Fruit fly (Drosophila melanogaster) whole organism, embryonic: Measurements from ENCODE around the gene CG4658.

Experiments used
- Atf-2 ChIP-seq: fragments of 200-800 bp; sonication (Bioruptor generic); optimal IDR thresholded peaks from 2 replicates; lab custom pipeline; 2016; ENCODE audit warnings: missing biosample characterization, missing genetic modification characterization
- Atf6 ChIP-seq: fragments of 200-800 bp; sonication (Bioruptor generic); IDR thresholded peaks from 2 replicates; pipeline ENCODE4 v1.3.6; 2022; ENCODE audit warnings: missing biosample characterization, missing genetic modification characterization
- CG10366 ChIP-seq: fragments of 200-800 bp; sonication (Bioruptor generic); IDR thresholded peaks from 2 replicates; pipeline ENCODE4 v1.3.6; 2022; ENCODE audit warnings: missing biosample characterization, missing genetic modification characterization
- CG13624 ChIP-seq: fragments of 200-800 bp; sonication (Bioruptor generic); optimal IDR thresholded peaks from 2 replicates; lab custom pipeline; 2016; ENCODE audit warnings: missing biosample characterization, missing genetic modification characterization
- CG14667 ChIP-seq: fragments of 200-800 bp; sonication (Bioruptor generic); IDR thresholded peaks from 2 replicates; pipeline ENCODE4 v1.3.6; 2022; ENCODE audit warnings: missing biosample characterization, missing genetic modification characterization
- CG14710 ChIP-seq: fragments of 200-800 bp; sonication (Bioruptor generic); optimal IDR thresholded peaks from 3 replicates; lab custom pipeline; 2019; ENCODE audit warnings: missing biosample characterization, mild to moderate bottlenecking, missing genetic modification characterization, moderate library complexity
- CG17802 ChIP-seq: fragments of 200-800 bp; sonication (Bioruptor generic); optimal IDR thresholded peaks from 2 replicates; lab custom pipeline; 2018; ENCODE audit warnings: missing biosample characterization, mild to moderate bottlenecking, missing genetic modification characterization, moderate library complexity
- CG30020 ChIP-seq: fragments of 200-800 bp; optimal IDR thresholded peaks from 2 replicates; lab custom pipeline; 2019; ENCODE audit warnings: missing biosample characterization, mild to moderate bottlenecking, missing genetic modification characterization, moderate library complexity
- CG31224 ChIP-seq: fragments of 200-800 bp; sonication (Bioruptor generic); IDR thresholded peaks from 2 replicates; pipeline ENCODE4 v1.3.6; 2022; ENCODE audit warnings: missing biosample characterization, missing genetic modification characterization
- CG3407 ChIP-seq: fragments of 200-800 bp; sonication (Bioruptor generic); optimal IDR thresholded peaks from 2 replicates; lab custom pipeline; 2018; ENCODE audit warnings: missing biosample characterization, mild to moderate bottlenecking, missing genetic modification characterization
- CG42726 ChIP-seq: fragments of 200-800 bp; sonication (Bioruptor generic); IDR thresholded peaks from 2 replicates; pipeline ENCODE4 v1.3.6; 2022; ENCODE audit warnings: missing biosample characterization, missing genetic modification characterization; ENCODE audit not compliant: partially characterized antibody
- CG4282 ChIP-seq: fragments of 200-800 bp; sonication (Bioruptor generic); optimal IDR thresholded peaks from 2 replicates; lab custom pipeline; 2016; ENCODE audit warnings: missing biosample characterization, missing genetic modification characterization
- CG4404 ChIP-seq: fragments of 200-800 bp; sonication (Bioruptor generic); IDR thresholded peaks from 2 replicates; pipeline ENCODE4 v1.3.6; 2022; ENCODE audit warnings: missing biosample characterization, missing genetic modification characterization
- CG4707 ChIP-seq: fragments of 200-800 bp; sonication (Bioruptor generic); optimal IDR thresholded peaks from 2 replicates; lab custom pipeline; 2018; ENCODE audit warnings: missing biosample characterization, mild to moderate bottlenecking, missing genetic modification characterization, moderate library complexity
- CG6175 ChIP-seq: fragments of 200-800 bp; sonication (Bioruptor generic); IDR thresholded peaks from 3 replicates; pipeline ENCODE4 v1.3.6; 2022; ENCODE audit warnings: missing biosample characterization, missing genetic modification characterization
- CG6654 ChIP-seq: fragments of 200-800 bp; sonication (Bioruptor generic); optimal IDR thresholded peaks from 2 replicates; lab custom pipeline; 2017; ENCODE audit warnings: missing biosample characterization, mild to moderate bottlenecking, missing genetic modification characterization
- CG7786 ChIP-seq: fragments of 200-800 bp; sonication (Bioruptor generic); optimal IDR thresholded peaks from 2 replicates; lab custom pipeline; 2016; ENCODE audit warnings: missing biosample characterization, missing genetic modification characterization
- CG7839 ChIP-seq: fragments of 200-800 bp; sonication (Bioruptor generic); optimal IDR thresholded peaks from 3 replicates; lab custom pipeline; 2018; ENCODE audit warnings: missing biosample characterization, mild to moderate bottlenecking, missing genetic modification characterization, moderate library complexity
- CG8388 ChIP-seq: fragments of 200-800 bp; sonication (Bioruptor generic); optimal IDR thresholded peaks from 2 replicates; lab custom pipeline; 2019; ENCODE audit warnings: missing biosample characterization, mild to moderate bottlenecking, missing genetic modification characterization, moderate library complexity
- CG8924 ChIP-seq: fragments of 200-800 bp; optimal IDR thresholded peaks from 3 replicates; lab custom pipeline; 2019; ENCODE audit warnings: missing biosample characterization, mild to moderate bottlenecking, missing genetic modification characterization, moderate library complexity
- CG9817 ChIP-seq: fragments of 200-800 bp; sonication (Bioruptor generic); optimal IDR thresholded peaks from 2 replicates; lab custom pipeline; 2018; ENCODE audit warnings: missing biosample characterization, mild to moderate bottlenecking, missing genetic modification characterization, moderate library complexity
- CoRest ChIP-seq: fragments of 200-800 bp; sonication (Bioruptor generic); optimal IDR thresholded peaks from 3 replicates; lab custom pipeline; 2018; ENCODE audit warnings: missing biosample characterization, mild to moderate bottlenecking, missing genetic modification characterization, moderate library complexity
- Dp ChIP-seq: fragments of 200-800 bp; sonication (Bioruptor generic); optimal IDR thresholded peaks from 2 replicates; lab custom pipeline; 2018; ENCODE audit warnings: missing biosample characterization, mild to moderate bottlenecking, missing genetic modification characterization, moderate library complexity
- E2f1 ChIP-seq: fragments of 200-800 bp; sonication (Bioruptor generic); IDR thresholded peaks from 2 replicates; pipeline ENCODE4 v1.3.6; 2022; ENCODE audit warnings: missing biosample characterization, missing genetic modification characterization
- E2f2 ChIP-seq: fragments of 200-800 bp; sonication (Bioruptor generic); IDR thresholded peaks from 2 replicates; pipeline ENCODE4 v1.3.6; 2022; ENCODE audit warnings: missing biosample characterization, missing genetic modification characterization
- Fer2 ChIP-seq: fragments of 200-800 bp; sonication (Bioruptor generic); optimal IDR thresholded peaks from 2 replicates; lab custom pipeline; 2018; ENCODE audit warnings: missing biosample characterization, mild to moderate bottlenecking, missing genetic modification characterization, moderate library complexity
- Hand ChIP-seq: fragments of 200-800 bp; sonication (Bioruptor generic); optimal IDR thresholded peaks from 2 replicates; lab custom pipeline; 2017; ENCODE audit warnings: mild to moderate bottlenecking, missing biosample characterization, missing genetic modification reagents, missing genetic modification characterization
- Hr39 ChIP-seq: fragments of >200 bp; optimal IDR thresholded peaks from 2 replicates; lab custom pipeline; 2017
- Hsf ChIP-seq: fragments of 200-800 bp; sonication (Bioruptor generic); optimal IDR thresholded peaks from 3 replicates; lab custom pipeline; 2016; ENCODE audit warnings: missing biosample characterization, missing genetic modification characterization
- MTF-1 ChIP-seq: fragments of 200-800 bp; sonication (Bioruptor generic); optimal IDR thresholded peaks from 2 replicates; lab custom pipeline; 2018; ENCODE audit warnings: missing biosample characterization, mild to moderate bottlenecking, missing genetic modification characterization, borderline replicate concordance
- Oaz ChIP-seq: fragments of 200-800 bp; sonication (Bioruptor generic); IDR thresholded peaks from 2 replicates; pipeline ENCODE4 v1.3.6; 2022; ENCODE audit warnings: missing biosample characterization, missing genetic modification characterization
- Rfx ChIP-seq: fragments of 200-800 bp; sonication (Bioruptor generic); IDR thresholded peaks from 2 replicates; pipeline ENCODE4 v1.3.6; 2022; ENCODE audit warnings: missing biosample characterization, missing genetic modification characterization
- Rx ChIP-seq: fragments of 200-800 bp; sonication (Bioruptor generic); IDR thresholded peaks from 2 replicates; pipeline ENCODE4 v1.3.6; 2022; ENCODE audit warnings: missing biosample characterization, missing genetic modification characterization
- Six4 ChIP-seq: fragments of 200-800 bp; sonication (Bioruptor generic); optimal IDR thresholded peaks from 2 replicates; lab custom pipeline; 2016; ENCODE audit warnings: missing biosample characterization, missing genetic modification characterization
- Sox102F ChIP-seq: fragments of 200-800 bp; sonication (Bioruptor generic); optimal IDR thresholded peaks from 2 replicates; lab custom pipeline; 2018; ENCODE audit warnings: missing biosample characterization, mild to moderate bottlenecking, missing genetic modification characterization, moderate library complexity
- Xbp1 ChIP-seq: fragments of 200-800 bp; sonication (Bioruptor generic); optimal IDR thresholded peaks from 3 replicates; lab custom pipeline; 2016; ENCODE audit warnings: missing biosample characterization, mild to moderate bottlenecking, missing genetic modification characterization
- amos ChIP-seq: fragments of 200-800 bp; sonication (Bioruptor generic); IDR thresholded peaks from 2 replicates; pipeline ENCODE4 v1.3.6; 2022; ENCODE audit warnings: missing biosample characterization, missing genetic modification characterization; ENCODE audit not compliant: partially characterized antibody
- bowl ChIP-seq: fragments of 200-800 bp; sonication (Bioruptor generic); IDR thresholded peaks from 2 replicates; pipeline ENCODE4 v1.3.6; 2022; ENCODE audit warnings: missing biosample characterization, missing genetic modification characterization
- br ChIP-seq: fragments of >200 bp; optimal IDR thresholded peaks from 2 replicates; lab custom pipeline; 2017
- chn ChIP-seq: fragments of 200-800 bp; sonication (Bioruptor generic); optimal IDR thresholded peaks from 2 replicates; lab custom pipeline; 2016; ENCODE audit warnings: missing biosample characterization, missing genetic modification characterization
- dm ChIP-seq: fragments of 200-800 bp; sonication (Bioruptor generic); optimal IDR thresholded peaks from 3 replicates; lab custom pipeline; 2016; ENCODE audit warnings: missing biosample characterization, missing genetic modification characterization
- hbn ChIP-seq: fragments of 200-800 bp; sonication (Bioruptor generic); IDR thresholded peaks from 2 replicates; pipeline ENCODE4 v1.3.6; 2022; ENCODE audit warnings: missing biosample characterization, missing genetic modification characterization; ENCODE audit not compliant: partially characterized antibody
- her ChIP-seq: fragments of 200-800 bp; sonication (Bioruptor generic); optimal IDR thresholded peaks from 2 replicates; lab custom pipeline; 2016; ENCODE audit warnings: missing biosample characterization, missing genetic modification characterization
- jigr1 ChIP-seq: fragments of 200-800 bp; sonication (Bioruptor generic); IDR thresholded peaks from 3 replicates; pipeline ENCODE4 v1.3.6; 2022; ENCODE audit warnings: missing biosample characterization, missing genetic modification characterization
- lab ChIP-seq: fragments of 200-800 bp; sonication (Bioruptor generic); optimal IDR thresholded peaks from 3 replicates; lab custom pipeline; 2017; ENCODE audit warnings: missing biosample characterization, missing genetic modification characterization, mild to moderate bottlenecking, moderate library complexity, missing genetic modification reagents
- maf-S ChIP-seq: fragments of 200-800 bp; sonication (Bioruptor generic); optimal IDR thresholded peaks from 2 replicates; lab custom pipeline; 2016; ENCODE audit warnings: missing biosample characterization, missing genetic modification characterization
- ro ChIP-seq: fragments of 200-800 bp; sonication (Bioruptor generic); IDR thresholded peaks from 2 replicates; pipeline ENCODE4 v1.3.6; 2022; ENCODE audit warnings: missing biosample characterization, missing genetic modification characterization
- row ChIP-seq: fragments of 200-800 bp; sonication (Bioruptor generic); IDR thresholded peaks from 3 replicates; pipeline ENCODE4 v1.3.6; 2022; ENCODE audit warnings: missing biosample characterization, missing genetic modification characterization
- sc ChIP-seq, 3 experiments: fragments of >200 bp in 2 of 3; fragments of 200-800 bp in 1 of 3; sonication (Bioruptor generic) in 1 of 3; optimal IDR thresholded peaks; 2 replicates in 2 of 3; 3 replicates in 1 of 3; lab custom pipeline; 2017; ENCODE audit warnings: mild to moderate bottlenecking in 1 of 3, missing biosample characterization in 1 of 3, missing genetic modification characterization in 1 of 3, missing genetic modification reagents in 1 of 3
- so ChIP-seq: fragments of 200-800 bp; sonication (Bioruptor generic); IDR thresholded peaks from 3 replicates; pipeline ENCODE4 v1.3.6; 2022; ENCODE audit warnings: missing biosample characterization, missing genetic modification characterization
- sob ChIP-seq: fragments of 200-800 bp; sonication (Bioruptor generic); IDR thresholded peaks from 2 replicates; pipeline ENCODE4 v1.3.6; 2022; ENCODE audit warnings: missing biosample characterization, missing genetic modification characterization

The CG4658 gene

DNA sequence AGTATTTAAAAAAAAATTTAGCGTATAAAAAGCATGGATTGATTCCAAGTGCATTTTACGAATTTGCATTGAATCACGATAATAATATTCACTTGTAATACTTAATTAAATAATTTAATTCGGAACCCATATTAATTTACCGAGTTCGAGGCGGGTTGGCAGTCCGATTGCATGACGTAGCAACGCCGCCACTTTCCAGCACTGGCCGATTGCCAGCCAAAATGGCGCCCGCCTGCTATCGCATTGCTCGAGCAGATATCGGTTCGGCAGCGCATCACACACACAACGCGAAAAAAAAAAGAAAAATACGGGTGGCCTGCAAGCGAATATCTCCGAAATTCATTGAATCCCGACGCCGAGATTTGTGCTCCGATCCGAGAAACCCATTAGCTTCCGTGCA lies 46.7 kb downstream of the CG4658 start, which contains the start of gene Ndf (continued):
- TF ChIP-seq CG7839 (tag; lab: Kevin White, UChicago) = peak; percentile 61
- TF ChIP-seq br (lab: Kevin White, UChicago) = no peak
- TF ChIP-seq Sox102F = no peak
- TF ChIP-seq CG14710 = peak; percentile 76
- peak; percentile 22 for TF ChIP-seq CG4282 (GFP tag; lab: Kevin White, UChicago)
- TF ChIP-seq E2f1 (GFP tag; lab: Robert Waterston, UW) = peak; percentile 70
- TF ChIP-seq Hr39 (lab: Kevin White, UChicago) = no peak
- TF ChIP-seq Six4 (GFP tag; lab: Kevin White, UChicago) = peak; percentile 15
- peak; percentile 54 for TF ChIP-seq CoRest (tag; lab: Kevin White, UChicago)
- TF ChIP-seq lab (GFP tag; lab: Kevin White, UChicago) = peak; percentile 82
- TF ChIP-seq dm (GFP tag; lab: Kevin White, UChicago) = peak; percentile 44
- peak; percentile 74 for TF ChIP-seq hbn (GFP tag; lab: Robert Waterston, UW)
- no peak for TF ChIP-seq sc (optimal IDR thresholded peaks at IDR 0.05; lab: Kevin White, UChicago)
- TF ChIP-seq sc (GFP tag; optimal IDR thresholded peaks at IDR 0.05; lab: Kevin White, UChicago) = no peak
- peak; percentile 70 for TF ChIP-seq CG9817 (tag; lab: Kevin White, UChicago)
- peak; percentile 64 for TF ChIP-seq chn (GFP tag; lab: Kevin White, UChicago)
- peak; percentile 59 for TF ChIP-seq CG7786
- no peak for TF ChIP-seq Hand (GFP tag; lab: Kevin White, UChicago)
- TF ChIP-seq Atf6 (GFP tag; lab: Robert Waterston, UW) = peak; percentile 66
- peak; percentile 64 for TF ChIP-seq Rx (GFP tag; lab: Robert Waterston, UW)
- peak; percentile 78 for TF ChIP-seq Xbp1
- TF ChIP-seq so (GFP tag; lab: Robert Waterston, UW) = peak; percentile 22; the same call in 1 of the 3 replicates
- peak; percentile 50 for TF ChIP-seq CG17802
- peak; percentile 25 for TF ChIP-seq CG8388 (GFP tag; lab: Kevin White, UChicago)
- peak; percentile 34 for TF ChIP-seq maf-S (GFP tag; lab: Kevin White, UChicago)
- peak; percentile 64 for TF ChIP-seq CG8924 (tag; lab: Kevin White, UChicago)
- TF ChIP-seq Hsf (GFP tag; lab: Kevin White, UChicago) = peak; percentile 77
- peak; percentile 53; the same call in 1 of the 3 replicates for TF ChIP-seq jigr1
- TF ChIP-seq row = peak; percentile 85
- no peak for TF ChIP-seq CG14667 (GFP tag; lab: Robert Waterston, UW)
- no peak for TF ChIP-seq Fer2 (tag; lab: Kevin White, UChicago)
- no peak for TF ChIP-seq ro
- TF ChIP-seq Oaz (GFP tag; lab: Robert Waterston, UW) = peak; percentile 54
- TF ChIP-seq sob (GFP tag; lab: Robert Waterston, UW) = peak; percentile 76
- TF ChIP-seq CG13624 = peak; percentile 59
- TF ChIP-seq Atf-2 (GFP tag; lab: Kevin White, UChicago) = no peak
- peak; percentile 31 for TF ChIP-seq MTF-1 (GFP tag; lab: Kevin White, UChicago)
- peak; percentile 66 for TF ChIP-seq E2f2 (GFP tag; lab: Robert Waterston, UW)
- peak; percentile 16 for TF ChIP-seq her (GFP tag; lab: Kevin White, UChicago)
- peak; percentile 48 for TF ChIP-seq Dp (GFP tag; lab: Kevin White, UChicago)
- TF ChIP-seq CG10366 = peak; percentile 57
- TF ChIP-seq CG6654 (GFP tag; lab: Kevin White, UChicago) = no peak
- TF ChIP-seq amos (GFP tag; lab: Robert Waterston, UW) = peak; percentile 85
- TF ChIP-seq CG30020 (tag; lab: Kevin White, UChicago) = peak; percentile 63
- peak; percentile 36; the same call in 1 of the 3 replicates for TF ChIP-seq CG6175 (GFP tag; lab: Robert Waterston, UW)
- TF ChIP-seq CG4404 (GFP tag; lab: Robert Waterston, UW) = 0 out of 2 replicates have a peak, but pooled peaks have one; percentile 29
- TF ChIP-seq CG3407 = peak; percentile 43
- TF ChIP-seq bowl (GFP tag; lab: Robert Waterston, UW) = no peak
- peak; percentile 91 for TF ChIP-seq Rfx (GFP tag; lab: Robert Waterston, UW)
- TF ChIP-seq CG31224 (GFP tag; lab: Robert Waterston, UW) = peak; percentile 56
- TF ChIP-seq CG42726 (GFP tag; lab: Robert Waterston, UW) = peak; percentile 89
- TF ChIP-seq CG4707 = no peak
